Worm (Caenorhabditis elegans) whole organism, L3 larva: ENCODE measurements around the gene C15B12.8.

Experiments
- unc-62 ChIP-seq: fragments of 150-350 bp; sonication (generic microtip); optimal IDR thresholded peaks from 4 replicates; lab custom pipeline; 2014; ENCODE audit warnings: missing biosample characterization, missing genetic modification reagents, missing genetic modification characterization
- ztf-11 ChIP-seq: fragments of 150-350 bp; optimal IDR thresholded peaks from 2 replicates; lab custom pipeline; 2014; ENCODE audit warnings: missing biosample characterization, missing genetic modification characterization

DNA sequence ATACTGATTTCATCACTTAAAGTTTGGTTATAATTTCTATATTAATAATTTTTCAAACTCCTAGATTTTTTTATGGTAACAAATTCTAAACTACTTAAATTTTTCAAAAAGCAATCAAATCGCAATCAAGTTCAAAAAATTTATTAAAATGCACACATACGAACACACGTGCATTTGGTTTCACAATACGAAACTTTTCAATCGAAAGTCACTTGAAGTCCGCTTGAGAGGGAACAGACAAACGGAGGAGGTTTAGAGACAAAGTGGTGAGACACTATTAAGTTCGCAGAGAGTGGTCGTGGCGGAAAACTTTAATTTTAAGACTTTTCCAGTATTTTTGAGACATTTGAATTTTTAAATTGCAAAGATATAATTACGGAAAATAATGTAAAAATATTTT is 31.6 kb downstream of the C15B12.8 start, which contains the start of gene glr-8:
- TF ChIP-seq unc-62: no peak
- no peak for TF ChIP-seq ztf-11 (tag; lab: Kevin White, UChicago)
